Comparison of ENCODE assay signal across 3 fruit fly cellular contexts in genomic region chr3R:27920883-27921282, dm6.
TF ChIP-seq lines count a peak whose summit lies in the region.

Gene CG12259, minus strand, starts transcription at chr3R:27921089.

- no peak for TF ChIP-seq CTCF in whole organism, embryonic (GFP tag; optimal IDR thresholded peaks at IDR 0.05; lab: Kevin White, UChicago)

TF ChIP-seq in whole organism, embryonic, 481 proteins besides CTCF, POLR2A, EP300 and RAD21 (continues in another document):
- TF ChIP-seq gsb-n (tag; optimal IDR thresholded peaks at IDR 0.05; lab: Kevin White, UChicago) (peak; percentile 12), H2.0 (GFP tag; IDR thresholded peaks at IDR 0.05; lab: Robert Waterston, UW) (no peak), bsh (GFP tag; optimal IDR thresholded peaks at IDR 0.05; lab: Kevin White, UChicago) (no peak), dmrt11E (tag; optimal IDR thresholded peaks at IDR 0.05; lab: Kevin White, UChicago) (no peak), Adf1 (GFP tag; IDR thresholded peaks at IDR 0.05; lab: Robert Waterston, UW) (no peak), CG17385 (GFP tag; optimal IDR thresholded peaks at IDR 0.05; lab: Kevin White, UChicago) (peak; percentile 21), CG13287 (GFP tag; IDR thresholded peaks at IDR 0.05; lab: Robert Waterston, UW; ENCODE audit: partially characterized antibody) (0 out of 2 replicates have a peak, but pooled peaks have one; percentile 25), sens (GFP tag; lab: Kevin White, UChicago) (no peak), CG2116 (GFP tag; optimal IDR thresholded peaks at IDR 0.05; lab: Kevin White, UChicago) (peak; percentile 14), CG11456 (GFP tag; IDR thresholded peaks at IDR 0.05; lab: Robert Waterston, UW) (no peak), otp (GFP tag; IDR thresholded peaks at IDR 0.05; lab: Robert Waterston, UW) (no peak), sqz (GFP tag; optimal IDR thresholded peaks at IDR 0.05; lab: Kevin White, UChicago) (peak; percentile 56), Sry-β (GFP tag; optimal IDR thresholded peaks at IDR 0.05; lab: Kevin White, UChicago) (peak; percentile 48), insv (GFP tag; optimal IDR thresholded peaks at IDR 0.05; lab: Kevin White, UChicago) (no peak), Jarid2 (GFP tag; optimal IDR thresholded peaks at IDR 0.05; lab: Kevin White, UChicago) (no peak), CG2678 (tag; optimal IDR thresholded peaks at IDR 0.05; lab: Kevin White, UChicago) (peak; percentile 34), pita (GFP tag; optimal IDR thresholded peaks at IDR 0.05; lab: Kevin White, UChicago) (no peak), CG12942 (GFP tag; optimal IDR thresholded peaks at IDR 0.05; lab: Kevin White, UChicago) (no peak), CG2712 (tag; optimal IDR thresholded peaks at IDR 0.05; lab: Kevin White, UChicago) (peak; percentile 23), Nf-YC (tag; optimal IDR thresholded peaks at IDR 0.05; lab: Kevin White, UChicago) (peak; percentile 12), CG18262 (tag; optimal IDR thresholded peaks at IDR 0.05; lab: Kevin White, UChicago) (peak; percentile 19), Rx (GFP tag; IDR thresholded peaks at IDR 0.05; lab: Robert Waterston, UW) (no peak), nau (GFP tag; optimal IDR thresholded peaks at IDR 0.05; lab: Kevin White, UChicago) (no peak), tna (GFP tag; IDR thresholded peaks at IDR 0.05; lab: Robert Waterston, UW; ENCODE audit: partially characterized antibody) (no peak), dpn (GFP tag; optimal IDR thresholded peaks at IDR 0.05; lab: Kevin White, UChicago) (no peak), pum (GFP tag; optimal IDR thresholded peaks at IDR 0.05; lab: Kevin White, UChicago) (no peak), CG9797 (GFP tag; optimal IDR thresholded peaks at IDR 0.05; lab: Kevin White, UChicago) (peak; percentile 35), CG8924 (tag; optimal IDR thresholded peaks at IDR 0.05; lab: Kevin White, UChicago) (no peak), CG13296 (GFP tag; optimal IDR thresholded peaks at IDR 0.05; lab: Kevin White, UChicago) (no peak), gem (tag; optimal IDR thresholded peaks at IDR 0.05; lab: Kevin White, UChicago) (peak; percentile 29), nmo (GFP tag; optimal IDR thresholded peaks at IDR 0.05; lab: Kevin White, UChicago) (no peak)

TF ChIP-seq in whole organism, prepupa, 60 proteins besides CTCF, POLR2A, EP300 and RAD21:
- TF ChIP-seq fkh (GFP tag; optimal IDR thresholded peaks at IDR 0.05; lab: Kevin White, UChicago) = peak; percentile 85
- TF ChIP-seq esn (GFP tag; optimal IDR thresholded peaks at IDR 0.05; lab: Kevin White, UChicago) = peak; percentile 13
- TF ChIP-seq CG10669 (GFP tag; optimal IDR thresholded peaks at IDR 0.05; lab: Kevin White, UChicago) = no peak
- TF ChIP-seq eg (GFP tag; IDR thresholded peaks at IDR 0.05; lab: Robert Waterston, UW) = no peak
- no peak for TF ChIP-seq CG8632 (GFP tag; optimal IDR thresholded peaks at IDR 0.05; lab: Kevin White, UChicago)
- TF ChIP-seq salr (GFP tag; optimal IDR thresholded peaks at IDR 0.05; lab: Kevin White, UChicago) = no peak
- no peak for TF ChIP-seq CG6808 (GFP tag; optimal IDR thresholded peaks at IDR 0.05; lab: Kevin White, UChicago)
- no peak for TF ChIP-seq CG3032 (tag; optimal IDR thresholded peaks at IDR 0.05; lab: Kevin White, UChicago)
- TF ChIP-seq Eip78C (GFP tag; lab: Kevin White, UChicago) = peak; percentile 26
- no peak for TF ChIP-seq Ets21C (GFP tag; optimal IDR thresholded peaks at IDR 0.05; lab: Kevin White, UChicago)

TF ChIP-seq in whole organism, wandering third instar larva, 38 proteins besides CTCF, POLR2A, EP300 and RAD21:
- TF ChIP-seq jim (GFP tag; optimal IDR thresholded peaks at IDR 0.05; lab: Kevin White, UChicago) (no peak), CG32264 (GFP tag; optimal IDR thresholded peaks at IDR 0.05; lab: Kevin White, UChicago) (no peak), woc (GFP tag; optimal IDR thresholded peaks at IDR 0.05; lab: Kevin White, UChicago) (peak; percentile 6), CG9705 (GFP tag; optimal IDR thresholded peaks at IDR 0.05; lab: Kevin White, UChicago) (no peak), rgr (GFP tag; optimal IDR thresholded peaks at IDR 0.05; lab: Kevin White, UChicago) (no peak), sage (GFP tag; optimal IDR thresholded peaks at IDR 0.05; lab: Kevin White, UChicago) (no peak), OdsH (GFP tag; optimal IDR thresholded peaks at IDR 0.05; lab: Kevin White, UChicago) (no peak), GATAd (GFP tag; optimal IDR thresholded peaks at IDR 0.05; lab: Kevin White, UChicago) (no peak)
